Fruit fly (Drosophila melanogaster): ENCODE measurements around the gene Gr77a.

DNA sequence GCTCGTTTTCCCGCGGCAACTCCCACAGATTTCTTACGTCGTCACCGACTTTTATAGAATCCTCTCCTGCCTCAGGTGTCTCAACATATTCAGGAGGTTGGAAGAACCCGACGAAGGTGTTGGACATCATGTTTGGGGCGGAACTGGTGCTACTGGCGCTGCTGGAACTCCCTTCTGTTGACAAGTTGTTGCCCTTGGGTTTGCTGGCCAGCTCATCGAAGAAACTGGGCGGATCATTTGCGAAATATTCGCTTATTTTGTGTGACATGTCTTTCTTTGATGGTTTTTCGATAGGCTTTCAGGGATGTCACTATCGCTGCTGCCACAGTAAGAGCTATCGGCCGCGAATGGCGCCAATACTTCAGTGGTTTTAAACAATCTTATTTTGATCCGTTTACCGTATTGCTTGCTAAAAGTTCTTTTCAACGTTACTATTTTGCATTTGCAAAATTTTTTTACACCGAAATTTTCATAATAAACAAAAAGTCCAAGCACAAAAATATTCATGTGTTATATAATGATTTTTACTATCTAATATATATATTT is 48.7 kb upstream of the Gr77a start, which contains the start of gene CG11396:
- TF ChIP-seq kay (GFP tag; ENCODE audit: borderline replicate concordance) (no peak), CG1620 (GFP tag; optimal IDR thresholded peaks at IDR 0.05) (no peak), CG33017 (tag; optimal IDR thresholded peaks at IDR 0.05) (no peak), tj (GFP tag; optimal IDR thresholded peaks at IDR 0.05) (no peak), CG12768 (GFP tag; optimal IDR thresholded peaks at IDR 0.05) (no peak), cnc (optimal IDR thresholded peaks at IDR 0.05) (no peak), pad (GFP tag; optimal IDR thresholded peaks at IDR 0.05) (no peak), cic (GFP tag; optimal IDR thresholded peaks at IDR 0.05) (no peak), Hr96 (GFP tag; optimal IDR thresholded peaks at IDR 0.05) (no peak), Crg-1 (GFP tag; optimal IDR thresholded peaks at IDR 0.05) (no peak), ovo (GFP tag; optimal IDR thresholded peaks at IDR 0.05) (no peak), bab1 (GFP tag; optimal IDR thresholded peaks at IDR 0.05) (peak; percentile 34)

All from whole organism, adult.